Worm (Caenorhabditis elegans) whole organism, early embryonic: ENCODE results near the gene let-19.

Experiments
- B0310.2 ChIP-seq: sonication (generic microtip); optimal IDR thresholded peaks from 2 replicates; lab custom pipeline; 2016; ENCODE audit warnings: mild to moderate bottlenecking, missing genetic modification characterization, missing compliant biosample characterization
- F13C5.2 ChIP-seq: sonication (generic microtip); optimal IDR thresholded peaks from 2 replicates; lab custom pipeline; 2017; ENCODE audit warnings: mild to moderate bottlenecking, missing genetic modification characterization, inconsistent platforms, missing compliant biosample characterization
- ama-1 ChIP-seq: fragments of 150-350 bp; optimal IDR thresholded peaks from 2 replicates; lab custom pipeline; 2014
- ceh-13 ChIP-seq: fragments of 200-800 bp; sonication (Bioruptor generic); optimal IDR thresholded peaks from 2 replicates; lab custom pipeline; 2018; ENCODE audit warnings: mild to moderate bottlenecking, missing genetic modification characterization, missing compliant biosample characterization
- hnd-1 ChIP-seq: sonication (generic microtip); optimal IDR thresholded peaks from 2 replicates; lab custom pipeline; 2016; ENCODE audit warnings: missing genetic modification characterization, missing compliant biosample characterization
- pes-1 ChIP-seq: fragments of 200-800 bp; sonication (Bioruptor generic); IDR thresholded peaks from 2 replicates; pipeline ENCODE4 v1.3.6; 2022; ENCODE audit warnings: missing genetic modification reagents, missing genetic modification characterization, missing compliant biosample characterization
- scrt-1 ChIP-seq: fragments of 200-800 bp; sonication (Bioruptor generic); IDR thresholded peaks from 2 replicates; pipeline ENCODE4 v1.3.6; 2022; ENCODE audit warnings: missing genetic modification characterization, missing compliant biosample characterization

ce11 chrII:8764332-8764731 is 6.4 kb upstream of the let-19 start:
- TF ChIP-seq pes-1 (GFP tag; lab: Robert Waterston, UW) (no peak), ama-1 (no peak), B0310.2 (tag; lab: Kevin White, UChicago) (no peak), scrt-1 (GFP tag; lab: Robert Waterston, UW) (no peak), F13C5.2 (tag; lab: Kevin White, UChicago) (no peak), hnd-1 (tag; lab: Kevin White, UChicago) (no peak), ceh-13 (GFP tag; lab: Kevin White, UChicago) (no peak)
